Worm (Caenorhabditis elegans) whole organism, mixed stage, embryonic: ENCODE results near the gene K12H4.6.

Experiments
- M03D4.4 ChIP-seq: sonication (generic microtip); optimal IDR thresholded peaks from 2 replicates; lab custom pipeline; 2017; ENCODE audit warnings: mild to moderate bottlenecking, missing genetic modification characterization, missing compliant biosample characterization
- bed-3 ChIP-seq: fragments of 200-800 bp; sonication (Bioruptor generic); optimal IDR thresholded peaks from 3 replicates; lab custom pipeline; 2018; ENCODE audit warnings: mild to moderate bottlenecking, missing genetic modification characterization, moderate library complexity, missing compliant biosample characterization
- blmp-1 ChIP-seq: fragments of 150-350 bp; optimal IDR thresholded peaks from 2 replicates; lab custom pipeline; 2014; ENCODE audit warnings: missing biosample characterization, missing genetic modification characterization
- ceh-39 ChIP-seq: fragments of 150-350 bp; optimal IDR thresholded peaks from 2 replicates; lab custom pipeline; 2014; ENCODE audit warnings: missing biosample characterization, missing genetic modification characterization
- ceh-43 ChIP-seq: fragments of 200-800 bp; sonication (Bioruptor generic); optimal IDR thresholded peaks from 2 replicates; lab custom pipeline; 2018; ENCODE audit warnings: mild to moderate bottlenecking, missing genetic modification characterization, moderate library complexity, missing compliant biosample characterization
- ceh-83 ChIP-seq: fragments of 200-800 bp; sonication (Bioruptor generic); optimal IDR thresholded peaks from 2 replicates; lab custom pipeline; 2018; ENCODE audit warnings: mild to moderate bottlenecking, missing genetic modification characterization, missing compliant biosample characterization
- ces-1 ChIP-seq: fragments of 150-350 bp; optimal IDR thresholded peaks from 2 replicates; lab custom pipeline; 2014; ENCODE audit warnings: missing biosample characterization, missing genetic modification reagents, missing genetic modification characterization
- cnd-1 ChIP-seq: fragments of 200-800 bp; sonication (Bioruptor generic); optimal IDR thresholded peaks from 2 replicates; lab custom pipeline; 2018; ENCODE audit warnings: mild to moderate bottlenecking, missing genetic modification characterization, missing compliant biosample characterization
- elt-3 ChIP-seq: fragments of 150-350 bp; optimal IDR thresholded peaks from 2 replicates; lab custom pipeline; 2014; ENCODE audit warnings: missing biosample characterization, missing genetic modification characterization
- flh-1 ChIP-seq: fragments of 200-800 bp; sonication (Bioruptor generic); optimal IDR thresholded peaks from 2 replicates; lab custom pipeline; 2018; ENCODE audit warnings: mild to moderate bottlenecking, missing genetic modification characterization, moderate library complexity, missing compliant biosample characterization
- ham-2 ChIP-seq: fragments of 200-800 bp; sonication (Bioruptor generic); optimal IDR thresholded peaks from 2 replicates; lab custom pipeline; 2018; ENCODE audit warnings: mild to moderate bottlenecking, missing genetic modification characterization, missing compliant biosample characterization
- hlh-1 ChIP-seq: fragments of 150-350 bp; optimal IDR thresholded peaks from 2 replicates; lab custom pipeline; 2014; ENCODE audit warnings: missing biosample characterization, missing genetic modification reagents, missing genetic modification characterization
- lin-13 ChIP-seq: fragments of 150-350 bp; optimal IDR thresholded peaks from 2 replicates; lab custom pipeline; 2014; ENCODE audit warnings: missing biosample characterization, missing genetic modification characterization
- lsy-2 ChIP-seq: fragments of 150-350 bp; optimal IDR thresholded peaks from 2 replicates; lab custom pipeline; 2014; ENCODE audit warnings: missing biosample characterization, missing genetic modification characterization
- mab-5 ChIP-seq: fragments of 150-350 bp; optimal IDR thresholded peaks from 2 replicates; lab custom pipeline; 2014; ENCODE audit warnings: missing biosample characterization, missing genetic modification characterization
- mep-1 ChIP-seq: fragments of 150-350 bp; optimal IDR thresholded peaks from 2 replicates; lab custom pipeline; 2017; ENCODE audit warnings: missing biosample characterization, missing genetic modification reagents, missing genetic modification characterization, inconsistent platforms
- mls-2 ChIP-seq: sonication (generic microtip); optimal IDR thresholded peaks from 2 replicates; lab custom pipeline; 2016; ENCODE audit warnings: mild to moderate bottlenecking, missing genetic modification characterization, moderate library complexity, missing compliant biosample characterization
- nhr-12 ChIP-seq: fragments of 150-350 bp; optimal IDR thresholded peaks from 2 replicates; lab custom pipeline; 2014; ENCODE audit warnings: missing biosample characterization, missing genetic modification characterization
- nhr-2 ChIP-seq: fragments of 150-350 bp; optimal IDR thresholded peaks from 2 replicates; lab custom pipeline; 2014; ENCODE audit warnings: missing biosample characterization, missing genetic modification characterization
- nhr-237 ChIP-seq: fragments of 150-350 bp; optimal IDR thresholded peaks from 2 replicates; lab custom pipeline; 2014; ENCODE audit warnings: missing biosample characterization, missing genetic modification characterization
- nhr-28 ChIP-seq: fragments of 150-350 bp; optimal IDR thresholded peaks from 2 replicates; lab custom pipeline; 2014; ENCODE audit warnings: missing biosample characterization, missing genetic modification characterization
- nhr-76 ChIP-seq: sonication (generic microtip); optimal IDR thresholded peaks from 2 replicates; lab custom pipeline; 2017; ENCODE audit warnings: missing biosample characterization, missing genetic modification characterization
- sem-2 ChIP-seq: fragments of 200-800 bp; sonication (Bioruptor generic); optimal IDR thresholded peaks from 2 replicates; lab custom pipeline; 2018; ENCODE audit warnings: mild to moderate bottlenecking, missing genetic modification characterization, missing compliant biosample characterization
- snpc-4 ChIP-seq: fragments of 150-350 bp; optimal IDR thresholded peaks from 2 replicates; lab custom pipeline; 2014; ENCODE audit warnings: missing biosample characterization, missing genetic modification characterization
- sptf-1 ChIP-seq: sonication (generic microtip); optimal IDR thresholded peaks from 2 replicates; lab custom pipeline; 2017; ENCODE audit warnings: mild to moderate bottlenecking, missing genetic modification characterization, moderate library complexity, missing compliant biosample characterization
- tbx-8 ChIP-seq: fragments of 200-800 bp; sonication (Bioruptor generic); optimal IDR thresholded peaks from 2 replicates; lab custom pipeline; 2018; ENCODE audit warnings: mild to moderate bottlenecking, missing genetic modification characterization, moderate library complexity, missing compliant biosample characterization
- unc-120 ChIP-seq: sonication (generic microtip); optimal IDR thresholded peaks from 2 replicates; lab custom pipeline; 2017; ENCODE audit warnings: missing genetic modification characterization, missing compliant biosample characterization; ENCODE audit not compliant: poor library complexity, severe bottlenecking
- unc-39 ChIP-seq: fragments of 150-350 bp; optimal IDR thresholded peaks from 2 replicates; lab custom pipeline; 2014; ENCODE audit warnings: missing biosample characterization, missing genetic modification characterization
- unc-62 ChIP-seq: fragments of 150-350 bp; optimal IDR thresholded peaks from 2 replicates; lab custom pipeline; 2014; ENCODE audit warnings: missing biosample characterization, missing genetic modification reagents, missing genetic modification characterization
- zip-8 ChIP-seq: fragments of 150-350 bp; optimal IDR thresholded peaks from 2 replicates; lab custom pipeline; 2014; ENCODE audit warnings: missing biosample characterization, missing genetic modification characterization
- ztf-11 ChIP-seq: fragments of 150-350 bp; optimal IDR thresholded peaks from 2 replicates; lab custom pipeline; 2014; ENCODE audit warnings: missing biosample characterization, missing genetic modification characterization

Gene K12H4.6

ce11 chrIII:8037941-8038340 is 4.7 kb downstream of the K12H4.6 start, which contains the start of gene dpf-6:
dpf-6 (plus strand) TSS chrIII:8038241.
- TF ChIP-seq nhr-12 (tag; lab: Kevin White, UChicago) (no peak), mls-2 (tag; lab: Kevin White, UChicago) (no peak), flh-1 (no peak), ceh-83 (no peak), elt-3 (tag; lab: Kevin White, UChicago) (no peak), nhr-2 (no peak), tbx-8 (GFP tag; lab: Kevin White, UChicago) (no peak), M03D4.4 (tag; lab: Kevin White, UChicago) (no peak), snpc-4 (tag; lab: Kevin White, UChicago) (no peak), nhr-28 (no peak), sptf-1 (tag; lab: Kevin White, UChicago) (no peak), nhr-237 (tag; lab: Kevin White, UChicago) (no peak), ceh-43 (GFP tag; lab: Kevin White, UChicago) (no peak), sem-2 (GFP tag; lab: Kevin White, UChicago) (no peak), ham-2 (GFP tag; lab: Kevin White, UChicago) (no peak), ztf-11 (tag; lab: Kevin White, UChicago) (no peak), unc-62 (GFP tag; lab: Kevin White, UChicago) (no peak), unc-120 (tag; lab: Kevin White, UChicago) (no peak), bed-3 (GFP tag; lab: Kevin White, UChicago) (no peak), nhr-76 (tag; lab: Kevin White, UChicago) (no peak)

- TF ChIP-seq lin-13 (tag; lab: Kevin White, UChicago) (no peak), unc-120 (tag; lab: Kevin White, UChicago) (no peak), blmp-1 (tag; lab: Kevin White, UChicago) (no peak), mep-1 (tag; lab: Kevin White, UChicago) (no peak), nhr-2 (no peak), ces-1 (no peak), mab-5 (tag; lab: Kevin White, UChicago) (no peak), unc-39 (tag; lab: Kevin White, UChicago) (no peak), ham-2 (GFP tag; lab: Kevin White, UChicago) (no peak)
- TF ChIP-seq, all 35 proteins: peak for 0
Measured at ce11 chrIII:8036497-8036896, 6.2 kb downstream of the K12H4.6 start.

- TF ChIP-seq mab-5 (tag; lab: Kevin White, UChicago) (no peak), ceh-39 (no peak), mls-2 (tag; lab: Kevin White, UChicago) (no peak), ztf-11 (tag; lab: Kevin White, UChicago) (no peak), tbx-8 (GFP tag; lab: Kevin White, UChicago) (no peak), nhr-12 (tag; lab: Kevin White, UChicago) (no peak), ceh-83 (no peak), elt-3 (tag; lab: Kevin White, UChicago) (no peak), unc-120 (tag; lab: Kevin White, UChicago) (no peak), hlh-1 (tag; lab: Kevin White, UChicago) (no peak), nhr-2 (no peak), sem-2 (GFP tag; lab: Kevin White, UChicago) (no peak), cnd-1 (tag; lab: Kevin White, UChicago) (no peak), unc-39 (tag; lab: Kevin White, UChicago) (no peak), unc-62 (GFP tag; lab: Kevin White, UChicago) (no peak), lsy-2 (tag; lab: Kevin White, UChicago) (no peak), flh-1 (no peak)
Measured at ce11 chrIII:8036050-8036449, 6.6 kb downstream of the K12H4.6 start.

- TF ChIP-seq M03D4.4 (tag; lab: Kevin White, UChicago), result no peak
- TF ChIP-seq zip-8 (tag; lab: Kevin White, UChicago), result no peak
- no peak for TF ChIP-seq nhr-28
- TF ChIP-seq nhr-12 (tag; lab: Kevin White, UChicago), result no peak
- TF ChIP-seq hlh-1 (tag; lab: Kevin White, UChicago), result no peak
- no peak for TF ChIP-seq lin-13 (tag; lab: Kevin White, UChicago)
- TF ChIP-seq ztf-11 (tag; lab: Kevin White, UChicago), result no peak
- TF ChIP-seq flh-1, result no peak
- TF ChIP-seq mls-2 (tag; lab: Kevin White, UChicago), result no peak
- no peak for TF ChIP-seq unc-39 (tag; lab: Kevin White, UChicago)
Measured at ce11 chrIII:8033534-8033933, 9.1 kb downstream of the K12H4.6 start, which contains the start of gene F44B9.10. F44B9.10 (minus strand) TSS chrIII:8033634.
